Fruit fly (Drosophila melanogaster): ENCODE measurements around the gene trus.

- TF ChIP-seq CG8301 (tag; optimal IDR thresholded peaks at IDR 0.05) (no peak), CG9948 (tag; optimal IDR thresholded peaks at IDR 0.05) (no peak), Pif1A (GFP tag; optimal IDR thresholded peaks at IDR 0.05) (no peak)
These were observed 27.2 kb upstream of the trus start, which contains the start of the genes CG5641 and CG5245 for dm6 chr3R:12429120-12429610.

All from whole organism, pupa.